Worm (Caenorhabditis elegans): ENCODE results near the gene C16C10.4.

DNA sequence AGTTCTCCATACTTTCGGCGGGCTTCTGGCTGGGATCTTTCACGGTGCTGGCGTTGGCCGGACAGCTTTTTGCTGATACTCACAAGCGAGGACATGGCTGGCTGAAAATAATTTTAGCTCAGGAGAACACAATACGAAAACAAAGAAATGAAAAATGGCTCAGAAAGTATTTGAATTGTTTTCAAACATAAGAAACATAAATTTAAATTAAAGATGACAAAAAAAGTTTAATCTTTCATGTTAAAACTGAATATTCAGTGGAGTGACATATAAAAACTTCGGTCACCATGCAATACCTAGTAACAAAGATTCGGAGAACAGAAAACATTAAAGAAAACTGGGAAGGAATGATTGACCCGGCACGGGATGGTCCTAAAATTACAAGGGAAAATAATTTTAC, 7.4 kb downstream of the C16C10.4 start, which contains the start of gene C16C10.2:
- no peak for TF ChIP-seq ceh-34 (tag; optimal IDR thresholded peaks at IDR 0.05)
- no peak for TF ChIP-seq tbx-2 (tag; optimal IDR thresholded peaks at IDR 0.05)
- TF ChIP-seq syd-9 (tag; optimal IDR thresholded peaks at IDR 0.05), result no peak
- no peak for TF ChIP-seq ama-1 (optimal IDR thresholded peaks at IDR 0.05)
- TF ChIP-seq hlh-8 (tag; optimal IDR thresholded peaks at IDR 0.05), result no peak
- TF ChIP-seq unc-86 (tag; optimal IDR thresholded peaks at IDR 0.05), result no peak
- TF ChIP-seq dve-1 (tag; optimal IDR thresholded peaks at IDR 0.05), result no peak
- TF ChIP-seq dmd-4 (tag; optimal IDR thresholded peaks at IDR 0.05; ENCODE audit: borderline replicate concordance), result no peak
- TF ChIP-seq C08G9.2 (tag; optimal IDR thresholded peaks at IDR 0.05), result no peak
- no peak for TF ChIP-seq pha-2 (tag; optimal IDR thresholded peaks at IDR 0.05)
- no peak for TF ChIP-seq pqm-1 (tag; optimal IDR thresholded peaks at IDR 0.05)
- TF ChIP-seq sox-4 (tag; optimal IDR thresholded peaks at IDR 0.05), result no peak
- no peak for TF ChIP-seq F13H6.1 (tag; optimal IDR thresholded peaks at IDR 0.05)

All from whole organism, late embryonic.